Worm (Caenorhabditis elegans): ENCODE measurements around the gene R12B2.2.

- TF ChIP-seq egl-27 (tag; optimal IDR thresholded peaks at IDR 0.05), result no peak
- TF ChIP-seq elt-3 (tag; optimal IDR thresholded peaks at IDR 0.05), result no peak
- no peak for TF ChIP-seq nhr-11 (tag; optimal IDR thresholded peaks at IDR 0.05)
- TF ChIP-seq eor-1 (tag; optimal IDR thresholded peaks at IDR 0.05), result no peak
- no peak for TF ChIP-seq unc-39 (tag; optimal IDR thresholded peaks at IDR 0.05)
- TF ChIP-seq ceh-82 (tag; optimal IDR thresholded peaks at IDR 0.05), result no peak
Observed at ce11 chrIII:5840815-5841573, 34.2 kb downstream of the R12B2.2 start.
